Fruit fly (Drosophila melanogaster) whole organism, pupa: Measurements from ENCODE around the gene RpL34b.

Experiments
- CG14655 ChIP-seq: fragments of 200-800 bp; sonication (Bioruptor generic); optimal IDR thresholded peaks from 3 replicates; lab custom pipeline; 2017; ENCODE audit warnings: mild to moderate bottlenecking, missing biosample characterization, missing genetic modification reagents, missing genetic modification characterization
- CG32121 ChIP-seq: fragments of 200-800 bp; sonication (Bioruptor generic); IDR thresholded peaks from 2 replicates; pipeline ENCODE4 v1.3.6; 2022; ENCODE audit warnings: missing biosample characterization, missing genetic modification characterization
- CG4496 ChIP-seq: fragments of 200-800 bp; sonication (Bioruptor generic); IDR thresholded peaks from 3 replicates; pipeline ENCODE4 v1.3.6; 2022; ENCODE audit warnings: missing biosample characterization, missing genetic modification characterization
- CG8159 ChIP-seq: fragments of 200-800 bp; sonication (Bioruptor generic); optimal IDR thresholded peaks from 3 replicates; lab custom pipeline; 2018; ENCODE audit warnings: missing biosample characterization, mild to moderate bottlenecking, missing genetic modification characterization, moderate library complexity
- CG8301 ChIP-seq: fragments of 200-800 bp; sonication (Bioruptor generic); optimal IDR thresholded peaks from 2 replicates; lab custom pipeline; 2018; ENCODE audit warnings: missing biosample characterization, mild to moderate bottlenecking, missing genetic modification characterization
- CG9948 ChIP-seq: fragments of 200-800 bp; sonication (Bioruptor generic); optimal IDR thresholded peaks from 2 replicates; lab custom pipeline; 2018; ENCODE audit warnings: missing biosample characterization, mild to moderate bottlenecking, missing genetic modification characterization, moderate library complexity
- D1 ChIP-seq: fragments of 200-800 bp; sonication (Bioruptor generic); optimal IDR thresholded peaks from 2 replicates; lab custom pipeline; 2018; ENCODE audit warnings: missing biosample characterization, mild to moderate bottlenecking, missing genetic modification characterization, moderate library complexity
- EcR ChIP-seq: fragments of 200-800 bp; sonication (Bioruptor generic); optimal IDR thresholded peaks from 3 replicates; lab custom pipeline; 2019; ENCODE audit warnings: missing biosample characterization, missing genetic modification characterization, mild to moderate bottlenecking, moderate library complexity, missing genetic modification reagents
- fd96Ca ChIP-seq: fragments of 200-800 bp; sonication (Bioruptor generic); IDR thresholded peaks from 3 replicates; pipeline ENCODE4 v1.3.6; 2022; ENCODE audit warnings: missing biosample characterization, missing genetic modification characterization
- gl ChIP-seq: fragments of 200-800 bp; sonication (Bioruptor generic); optimal IDR thresholded peaks from 2 replicates; lab custom pipeline; 2018; ENCODE audit warnings: missing biosample characterization, mild to moderate bottlenecking, missing genetic modification characterization
- rn ChIP-seq: fragments of 200-800 bp; sonication (Bioruptor generic); IDR thresholded peaks from 2 replicates; pipeline ENCODE4 v1.3.6; 2022; ENCODE audit warnings: missing biosample characterization, missing genetic modification characterization

DNA sequence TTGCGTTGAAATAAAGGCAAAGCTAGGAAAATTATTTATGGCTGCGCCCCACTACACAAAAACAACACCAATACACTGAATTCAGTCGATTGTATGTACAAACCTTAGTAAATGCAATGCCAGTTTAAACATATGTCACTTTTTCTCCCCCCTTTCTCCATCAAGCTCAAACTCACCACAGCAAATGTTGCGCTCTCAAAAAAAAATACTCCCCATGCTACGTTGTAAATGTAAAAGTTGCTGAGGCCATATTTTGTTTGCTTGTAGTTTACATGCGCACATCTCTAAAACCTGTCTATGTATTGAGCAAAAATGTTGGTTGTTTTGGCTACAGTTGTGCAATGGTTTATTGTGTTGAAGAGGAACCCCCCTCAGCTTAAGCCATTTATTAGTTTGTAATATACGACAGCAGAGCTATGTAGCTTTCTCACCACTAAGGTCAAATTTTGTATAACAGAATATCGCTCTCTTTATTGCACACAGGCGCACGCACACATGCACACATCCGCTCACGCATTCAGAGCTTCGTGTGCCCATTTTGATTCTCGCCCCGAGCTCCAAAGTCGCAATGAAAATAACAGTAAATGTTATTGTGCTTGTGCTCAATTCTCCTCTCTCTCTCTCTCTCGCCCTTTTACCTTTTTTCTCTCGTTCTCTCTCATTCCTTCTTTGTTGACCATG is 48.3 kb downstream of the RpL34b start:
- TF ChIP-seq D1 (tag; lab: Kevin White, UChicago) = no peak
- no peak for TF ChIP-seq CG9948
- peak; percentile 58 for TF ChIP-seq EcR (GFP tag; lab: Kevin White, UChicago)
- no peak for TF ChIP-seq rn
- TF ChIP-seq CG32121 (GFP tag; lab: Robert Waterston, UW) = no peak
- TF ChIP-seq CG14655 = no peak
- TF ChIP-seq CG4496 (GFP tag; lab: Robert Waterston, UW) = no peak
- TF ChIP-seq CG8159 (tag; lab: Kevin White, UChicago) = no peak
- TF ChIP-seq fd96Ca (GFP tag; lab: Robert Waterston, UW) = no peak
- no peak for TF ChIP-seq gl (tag; lab: Kevin White, UChicago)
- no peak for TF ChIP-seq CG8301 (tag; lab: Kevin White, UChicago)
